Fruit fly (Drosophila melanogaster): ENCODE results near the gene CG7560.

CG7560 gene

dm6 chr3L:11419344-11419743, 5.6 kb upstream of the CG7560 start (continued):
- TF ChIP-seq gsb-n (tag; optimal IDR thresholded peaks at IDR 0.05) (peak; percentile 34), CG1792 (GFP tag; optimal IDR thresholded peaks at IDR 0.05) (no peak), CG3838 (GFP tag; optimal IDR thresholded peaks at IDR 0.05) (no peak), crp (GFP tag; optimal IDR thresholded peaks at IDR 0.05) (no peak), CG12104 (GFP tag; optimal IDR thresholded peaks at IDR 0.05) (no peak), crol (GFP tag; IDR thresholded peaks at IDR 0.05) (no peak), CG17912 (GFP tag; optimal IDR thresholded peaks at IDR 0.05) (no peak), ac (GFP tag; optimal IDR thresholded peaks at IDR 0.05) (no peak), CG32767 (GFP tag; IDR thresholded peaks at IDR 0.05) (no peak; the same call in 1 of the 2 replicates), az2 (GFP tag; optimal IDR thresholded peaks at IDR 0.05) (no peak), CG18011 (GFP tag; optimal IDR thresholded peaks at IDR 0.05) (no peak), MTF-1 (GFP tag; optimal IDR thresholded peaks at IDR 0.05; ENCODE audit: borderline replicate concordance) (no peak), Atf3 (GFP tag; optimal IDR thresholded peaks at IDR 0.05) (no peak), ftz-f1 (GFP tag; optimal IDR thresholded peaks at IDR 0.05) (no peak), exex (tag; optimal IDR thresholded peaks at IDR 0.05) (peak; percentile 5), seq (GFP tag; IDR thresholded peaks at IDR 0.05) (no peak), CG7786 (GFP tag; optimal IDR thresholded peaks at IDR 0.05) (no peak), cg (GFP tag; optimal IDR thresholded peaks at IDR 0.05) (peak; percentile 18), CG16779 (GFP tag; IDR thresholded peaks at IDR 0.05) (no peak), Awh (GFP tag; IDR thresholded peaks at IDR 0.05) (peak; percentile 41; the same call in 1 of the 2 replicates), hth (optimal IDR thresholded peaks at IDR 0.05) (no peak), abd-A (tag; optimal IDR thresholded peaks at IDR 0.05) (peak; percentile 97), CG18619 (GFP tag; optimal IDR thresholded peaks at IDR 0.05) (no peak), CG1647 (GFP tag; optimal IDR thresholded peaks at IDR 0.05) (no peak), her (GFP tag; optimal IDR thresholded peaks at IDR 0.05) (no peak), en (GFP tag; optimal IDR thresholded peaks at IDR 0.05) (no peak), CG18599 (GFP tag; optimal IDR thresholded peaks at IDR 0.05) (no peak), h (optimal IDR thresholded peaks at IDR 0.05) (no peak), CG7963 (GFP tag; IDR thresholded peaks at IDR 0.05; ENCODE audit: partially characterized antibody) (no peak), CG10209 (GFP tag; optimal IDR thresholded peaks at IDR 0.05) (peak; percentile 28), dm (GFP tag; optimal IDR thresholded peaks at IDR 0.05) (no peak), Vsx1 (GFP tag; optimal IDR thresholded peaks at IDR 0.05) (no peak), ato (GFP tag; IDR thresholded peaks at IDR 0.05; ENCODE audit: partially characterized antibody) (no peak), pum (GFP tag; optimal IDR thresholded peaks at IDR 0.05) (no peak), Hsf (GFP tag; optimal IDR thresholded peaks at IDR 0.05) (no peak), Tbp (GFP tag; optimal IDR thresholded peaks at IDR 0.05) (no peak), ewg (GFP tag; optimal IDR thresholded peaks at IDR 0.05) (no peak), CG10462 (GFP tag; optimal IDR thresholded peaks at IDR 0.05) (no peak), Atf6 (GFP tag; IDR thresholded peaks at IDR 0.05) (peak; percentile 27; the same call in 1 of the 2 replicates), CG2889 (GFP tag; IDR thresholded peaks at IDR 0.05) (no peak), CG9876 (GFP tag; optimal IDR thresholded peaks at IDR 0.05) (no peak), CG17612 (GFP tag; IDR thresholded peaks at IDR 0.05) (no peak), CG9215 (GFP tag; IDR thresholded peaks at IDR 0.05) (no peak), CG4404 (GFP tag; IDR thresholded peaks at IDR 0.05) (no peak), CG32532 (GFP tag; IDR thresholded peaks at IDR 0.05) (peak; percentile 26; the same call in 1 of the 2 replicates), Mad (GFP tag; optimal IDR thresholded peaks at IDR 0.05) (no peak), CG3163 (GFP tag; optimal IDR thresholded peaks at IDR 0.05) (no peak), sens-2 (GFP tag; IDR thresholded peaks at IDR 0.05) (no peak), CG17802 (tag; optimal IDR thresholded peaks at IDR 0.05) (no peak), CG1233 (GFP tag; optimal IDR thresholded peaks at IDR 0.05) (no peak), esg (GFP tag; conservative IDR thresholded peaks at IDR 0.05) (no peak), Rx (GFP tag; IDR thresholded peaks at IDR 0.05) (no peak), sisA (GFP tag; IDR thresholded peaks at IDR 0.05) (no peak)
